Worm (Caenorhabditis elegans) whole organism, L3 larva: ENCODE results near the gene B0361.4.

Experiments
- R02D3.7 ChIP-seq: fragments of 150-350 bp; optimal IDR thresholded peaks from 2 replicates; lab custom pipeline; 2014; ENCODE audit warnings: missing biosample characterization, missing genetic modification characterization
- ZK546.5 ChIP-seq: sonication (generic microtip); optimal IDR thresholded peaks from 2 replicates; lab custom pipeline; 2017; ENCODE audit warnings: missing biosample characterization, missing genetic modification characterization
- aly-2 ChIP-seq: fragments of 150-350 bp; optimal IDR thresholded peaks from 2 replicates; lab custom pipeline; 2014; ENCODE audit warnings: missing biosample characterization, missing genetic modification characterization
- ama-1 ChIP-seq: fragments of 150-350 bp; optimal IDR thresholded peaks from 2 replicates; lab custom pipeline; 2018
- nhr-11 ChIP-seq: fragments of 150-350 bp; optimal IDR thresholded peaks from 2 replicates; lab custom pipeline; 2014; ENCODE audit warnings: missing biosample characterization, missing genetic modification characterization
- nhr-67 ChIP-seq: fragments of 150-350 bp; optimal IDR thresholded peaks from 2 replicates; lab custom pipeline; 2014; ENCODE audit warnings: missing biosample characterization, missing genetic modification characterization
- nhr-76 ChIP-seq: fragments of 150-350 bp; sonication (generic microtip); optimal IDR thresholded peaks from 5 replicates; lab custom pipeline; 2014; ENCODE audit warnings: missing biosample characterization, missing genetic modification characterization

DNA sequence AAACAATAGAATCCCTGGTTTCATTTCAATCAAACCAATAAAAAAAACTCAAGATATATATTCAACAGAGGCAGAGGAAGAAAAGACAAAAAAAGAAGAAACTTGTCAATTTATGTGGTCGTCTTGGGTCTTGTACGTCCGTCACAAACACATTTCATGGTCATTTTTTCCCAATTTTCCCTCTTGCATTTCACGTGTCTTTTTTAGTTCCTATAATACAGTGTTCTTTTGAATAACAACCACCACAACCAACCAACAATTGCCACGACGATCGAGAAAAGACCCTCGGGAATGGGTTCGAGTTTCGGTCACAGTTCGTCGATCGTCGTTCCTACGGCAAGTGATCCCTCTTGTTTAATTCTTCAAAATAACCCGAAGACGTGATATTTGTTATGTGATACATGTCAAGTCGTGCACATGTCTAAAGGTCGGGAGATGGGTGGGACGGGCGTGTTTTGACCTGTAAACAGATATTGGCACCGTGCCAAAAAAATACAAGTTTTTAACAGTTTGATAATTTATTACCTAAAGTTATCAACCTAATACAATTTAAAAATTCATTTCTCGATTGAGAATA is 37.4 kb downstream of the B0361.4 start:
- no peak for TF ChIP-seq aly-2 (tag; lab: Kevin White, UChicago)
- TF ChIP-seq ama-1 (lab: Kevin White, UChicago): no peak
- no peak for TF ChIP-seq R02D3.7 (tag; lab: Kevin White, UChicago)
- no peak for TF ChIP-seq nhr-11 (tag; lab: Kevin White, UChicago)
- no peak for TF ChIP-seq ZK546.5 (tag; lab: Kevin White, UChicago)
- no peak for TF ChIP-seq nhr-76 (tag; lab: Kevin White, UChicago)
- TF ChIP-seq nhr-67 (tag; lab: Kevin White, UChicago): no peak
